Worm (Caenorhabditis elegans) whole organism, midembryonic: Measurements from ENCODE around the gene C05E11.6.
A peak's percentile ranks its signal among the peaks of the same experiment; 100 is the strongest.

Experiments used
- T22C8.4 ChIP-seq: fragments of 200-800 bp; sonication (Bioruptor generic); IDR thresholded peaks from 2 replicates; pipeline ENCODE4 v1.3.6; 2022; ENCODE audit warnings: missing genetic modification characterization, missing compliant biosample characterization
- cog-1 ChIP-seq: sonication (generic microtip); optimal IDR thresholded peaks from 2 replicates; lab custom pipeline; 2016; ENCODE audit warnings: missing genetic modification characterization, missing compliant biosample characterization
- flt-1 ChIP-seq: fragments of 200-800 bp; sonication (Bioruptor generic); IDR thresholded peaks from 2 replicates; pipeline ENCODE4 v1.3.6; 2022; ENCODE audit warnings: missing genetic modification characterization, missing compliant biosample characterization
- klf-2 ChIP-seq: fragments of 200-800 bp; sonication (Bioruptor generic); conservative IDR thresholded peaks from 2 replicates; pipeline ENCODE4 v1.3.6; 2022; ENCODE audit warnings: missing genetic modification reagents, missing genetic modification characterization, missing compliant biosample characterization
- med-1 ChIP-seq: sonication (generic microtip); optimal IDR thresholded peaks from 2 replicates; lab custom pipeline; 2017; ENCODE audit warnings: missing genetic modification characterization, mild to moderate bottlenecking, missing compliant biosample characterization, antibody characterized with exemption, missing genetic modification reagents; ENCODE audit not compliant: insufficient read depth
- ref-1 ChIP-seq: fragments of 200-800 bp; sonication (Bioruptor generic); conservative IDR thresholded peaks from 2 replicates; pipeline ENCODE4 v1.3.6; 2022; ENCODE audit warnings: missing genetic modification reagents, missing genetic modification characterization, missing compliant biosample characterization
- tab-1 ChIP-seq: fragments of 200-800 bp; sonication (Bioruptor generic); IDR thresholded peaks from 2 replicates; pipeline ENCODE4 v1.3.6; 2022; ENCODE audit warnings: missing genetic modification characterization, missing compliant biosample characterization
- ztf-23 ChIP-seq: fragments of 200-800 bp; sonication (Bioruptor generic); IDR thresholded peaks from 2 replicates; pipeline ENCODE4 v1.3.6; 2022; ENCODE audit warnings: missing genetic modification reagents, missing genetic modification characterization, missing compliant biosample characterization
- ztf-29 ChIP-seq: fragments of 200-800 bp; sonication (Bioruptor generic); IDR thresholded peaks from 2 replicates; pipeline ENCODE4 v1.3.6; 2022; ENCODE audit warnings: missing genetic modification reagents, missing genetic modification characterization, missing compliant biosample characterization

The C05E11.6 gene

ce11 chrX:4561863-4562262, at the start of gene C05E11.6:
TSS of gene C05E11.6 (plus strand) at chrX:4562163.
- TF ChIP-seq tab-1 (GFP tag; lab: Robert Waterston, UW) (no peak), cog-1 (tag; lab: Kevin White, UChicago) (no peak), flt-1 (no peak), ref-1 (GFP tag; lab: Robert Waterston, UW) (no peak), med-1 (no peak), T22C8.4 (GFP tag; lab: Robert Waterston, UW) (no peak), klf-2 (GFP tag; lab: Robert Waterston, UW) (no peak), ztf-29 (GFP tag; lab: Robert Waterston, UW) (no peak), ztf-23 (GFP tag; lab: Robert Waterston, UW) (no peak)

DNA sequence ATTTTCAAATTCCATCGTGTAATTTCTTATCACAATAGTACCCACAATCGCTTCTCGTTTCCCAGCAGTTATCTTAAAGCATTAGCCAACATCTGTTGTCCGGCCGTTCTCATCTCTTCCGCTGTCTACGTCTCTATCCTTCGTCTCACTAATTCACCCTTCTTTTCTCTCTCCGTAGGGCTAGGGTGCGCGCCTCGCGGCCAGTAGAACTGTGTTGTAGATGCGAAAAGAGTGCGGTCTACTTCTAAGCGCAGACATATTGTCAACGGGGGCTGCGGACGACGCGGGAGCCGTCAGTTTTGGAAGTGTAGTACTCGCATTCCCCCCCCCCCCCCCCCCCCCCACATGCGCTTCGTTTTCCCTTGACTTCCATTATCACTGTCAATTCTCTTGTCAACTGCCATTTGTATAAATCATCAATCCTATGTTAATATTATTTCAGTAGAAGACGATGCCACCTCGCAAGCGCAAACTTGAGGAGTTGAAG, 48.3 kb upstream of the C05E11.6 start, which contains the start of gene spr-3:
Gene spr-3 (plus strand): TSS at position 437 of the 487 bp plus-strand sequence.
- TF ChIP-seq T22C8.4 (GFP tag; lab: Robert Waterston, UW) (no peak), klf-2 (GFP tag; lab: Robert Waterston, UW) (no peak)

DNA sequence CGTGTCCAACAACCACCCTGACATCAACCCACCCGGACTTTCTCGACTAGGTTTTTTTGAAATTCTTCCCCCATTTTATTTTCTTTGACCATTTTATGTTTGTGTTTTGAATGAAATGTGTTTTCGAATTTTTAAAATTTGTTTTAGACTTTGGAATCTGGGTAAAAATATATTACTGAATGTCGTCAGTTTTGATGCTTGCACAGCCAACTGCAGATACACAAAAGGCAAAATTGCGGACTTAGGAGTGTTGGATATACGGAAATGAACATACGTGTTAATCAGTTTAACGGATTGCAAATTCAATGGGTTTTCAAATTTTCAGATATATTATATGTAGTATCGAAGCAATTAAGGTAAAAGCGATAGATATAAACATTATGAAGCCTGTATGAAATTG, 45.2 kb upstream of the C05E11.6 start:
- TF ChIP-seq ref-1 (GFP tag; lab: Robert Waterston, UW) (no peak), tab-1 (GFP tag; lab: Robert Waterston, UW) (no peak), klf-2 (GFP tag; lab: Robert Waterston, UW) (no peak), flt-1 (no peak), cog-1 (tag; lab: Kevin White, UChicago) (no peak), ztf-29 (GFP tag; lab: Robert Waterston, UW) (no peak), T22C8.4 (GFP tag; lab: Robert Waterston, UW) (no peak), med-1 (no peak), ztf-23 (GFP tag; lab: Robert Waterston, UW) (no peak)

DNA sequence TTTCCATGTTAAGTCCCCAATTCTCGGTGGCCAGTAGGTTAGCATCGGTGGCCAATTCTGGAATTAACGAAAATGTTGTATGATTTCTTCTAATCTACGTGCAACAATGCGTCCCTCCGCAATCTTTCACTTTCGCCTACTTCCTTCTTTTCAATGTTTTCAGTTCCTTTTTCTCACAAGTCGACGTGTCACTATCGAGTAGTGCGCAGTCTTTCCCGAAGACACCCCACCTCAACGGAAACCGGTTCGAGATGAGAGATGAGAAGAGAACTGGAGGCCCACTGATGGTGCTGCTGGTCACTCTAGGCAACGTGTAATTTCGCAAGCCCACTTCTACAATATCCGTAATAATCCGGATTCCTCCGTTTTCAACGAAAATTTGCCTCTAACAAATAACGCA, 42.0 kb upstream of the C05E11.6 start:
- TF ChIP-seq ztf-29 (GFP tag; lab: Robert Waterston, UW): no peak
- TF ChIP-seq ztf-23 (GFP tag; lab: Robert Waterston, UW): 0 out of 2 replicates have a peak, but pooled peaks have one; percentile 11

ce11 chrX:4521166-4521565, 40.8 kb upstream of the C05E11.6 start:
- TF ChIP-seq klf-2 (GFP tag; lab: Robert Waterston, UW) (no peak), ztf-23 (GFP tag; lab: Robert Waterston, UW) (no peak), cog-1 (tag; lab: Kevin White, UChicago) (no peak), flt-1 (no peak), ref-1 (GFP tag; lab: Robert Waterston, UW) (no peak), ztf-29 (GFP tag; lab: Robert Waterston, UW) (no peak)

- TF ChIP-seq flt-1 (0 out of 2 replicates have a peak, but pooled peaks have one; percentile 21), ztf-29 (GFP tag; lab: Robert Waterston, UW) (0 out of 2 replicates have a peak, but pooled peaks have one; percentile 17), cog-1 (tag; lab: Kevin White, UChicago) (peak; percentile 9), ref-1 (GFP tag; lab: Robert Waterston, UW) (no peak)
Observed at ce11 chrX:4521837-4522816, 39.8 kb upstream of the C05E11.6 start, which contains the start of gene C07A12.7. TSS of gene C07A12.7 (minus strand) at chrX:4522144.

DNA sequence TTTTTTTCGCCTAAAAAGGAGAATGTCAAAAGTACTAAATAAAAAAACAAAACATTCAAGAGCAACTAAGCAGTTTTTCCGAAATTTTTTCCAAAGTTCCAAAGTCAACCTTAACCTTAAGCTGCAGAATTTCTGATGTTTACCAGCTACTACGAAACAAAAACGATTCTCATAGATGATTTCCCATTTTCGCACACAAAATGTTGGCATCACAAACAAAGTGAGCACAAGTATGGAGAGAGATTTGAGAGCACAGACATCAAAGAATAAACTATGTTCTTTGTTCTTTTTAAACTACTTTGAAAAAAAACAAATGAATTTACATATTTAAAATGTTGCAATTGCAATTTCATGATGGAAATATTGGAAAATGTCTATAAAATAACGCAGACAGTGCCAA, 38.6 kb upstream of the C05E11.6 start:
- no peak for TF ChIP-seq tab-1 (GFP tag; lab: Robert Waterston, UW)
- TF ChIP-seq ref-1 (GFP tag; lab: Robert Waterston, UW): no peak
- no peak for TF ChIP-seq ztf-29 (GFP tag; lab: Robert Waterston, UW)
- TF ChIP-seq cog-1 (tag; lab: Kevin White, UChicago): no peak
- TF ChIP-seq T22C8.4 (GFP tag; lab: Robert Waterston, UW): no peak
- no peak for TF ChIP-seq klf-2 (GFP tag; lab: Robert Waterston, UW)
- TF ChIP-seq med-1: no peak
- TF ChIP-seq ztf-23 (GFP tag; lab: Robert Waterston, UW): no peak
- no peak for TF ChIP-seq flt-1

DNA sequence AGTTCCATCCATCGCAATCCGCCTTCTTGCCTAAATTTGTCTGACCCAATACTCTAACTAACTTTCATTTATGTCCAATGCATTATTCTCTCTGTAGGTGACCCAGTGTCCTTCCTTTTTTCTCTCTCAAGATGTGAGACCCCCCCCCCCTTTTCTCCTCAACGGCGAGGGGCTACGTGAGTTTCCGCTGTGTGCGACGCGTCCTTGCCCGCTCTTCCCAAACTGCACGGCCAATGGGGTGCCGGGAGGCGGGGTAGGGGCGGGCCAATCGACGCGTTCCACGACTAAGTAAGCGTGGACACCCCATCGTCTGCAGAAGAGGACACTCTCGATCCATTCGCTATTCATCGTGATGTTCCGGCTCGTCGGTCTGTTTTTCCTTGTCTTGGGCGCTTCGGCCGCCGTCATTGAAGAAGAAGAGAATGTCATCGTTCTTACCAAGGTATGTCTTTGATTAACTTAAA, 38.0 kb upstream of the C05E11.6 start, which contains the start of gene pdi-2:
Gene pdi-2 (plus strand): TSS at position 269 of the 464 bp plus-strand sequence.
- TF ChIP-seq T22C8.4 (GFP tag; lab: Robert Waterston, UW): no peak
- peak; percentile 83 for TF ChIP-seq cog-1 (tag; lab: Kevin White, UChicago)
- peak; percentile 65; the same call in 1 of the 2 replicates for TF ChIP-seq tab-1 (GFP tag; lab: Robert Waterston, UW)
- TF ChIP-seq flt-1: peak; percentile 88
- peak; percentile 76 for TF ChIP-seq ztf-23 (GFP tag; lab: Robert Waterston, UW)
- TF ChIP-seq klf-2 (GFP tag; lab: Robert Waterston, UW): peak; percentile 71
- TF ChIP-seq med-1: no peak
- TF ChIP-seq ztf-29 (GFP tag; lab: Robert Waterston, UW): no peak
- no peak for TF ChIP-seq ref-1 (GFP tag; lab: Robert Waterston, UW)

DNA sequence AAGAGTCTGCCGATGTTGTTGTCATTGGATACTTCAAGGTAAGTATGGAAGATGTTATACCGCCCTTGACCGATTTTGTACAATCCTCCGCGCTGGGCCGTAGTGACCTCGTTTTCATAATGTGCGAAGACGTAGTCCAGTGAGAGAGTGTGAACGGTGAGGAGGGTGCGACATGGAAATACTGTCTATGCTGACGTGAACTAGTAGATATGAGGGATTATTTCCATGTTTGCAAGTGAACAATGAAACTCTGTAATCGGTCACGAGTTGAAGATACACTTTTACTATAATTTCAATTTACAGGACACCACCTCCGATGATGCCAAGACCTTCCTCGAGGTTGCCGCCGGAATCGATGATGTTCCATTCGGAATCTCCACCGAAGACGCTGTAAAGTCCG, 37.1 kb upstream of the C05E11.6 start:
- TF ChIP-seq flt-1: 0 out of 2 replicates have a peak, but pooled peaks have one; percentile 49
- TF ChIP-seq T22C8.4 (GFP tag; lab: Robert Waterston, UW): no peak

- TF ChIP-seq cog-1 (tag; lab: Kevin White, UChicago) (no peak), flt-1 (no peak), ztf-23 (GFP tag; lab: Robert Waterston, UW) (no peak), tab-1 (GFP tag; lab: Robert Waterston, UW) (no peak), ref-1 (GFP tag; lab: Robert Waterston, UW) (no peak), ztf-29 (GFP tag; lab: Robert Waterston, UW) (no peak), T22C8.4 (GFP tag; lab: Robert Waterston, UW) (no peak), med-1 (no peak), klf-2 (GFP tag; lab: Robert Waterston, UW) (no peak)
Observed at ce11 chrX:4526412-4526811, 35.6 kb upstream of the C05E11.6 start.
